Worm (Caenorhabditis elegans) whole organism, midembryonic: ENCODE measurements around the gene srz-99.

Experiments
- T22C8.4 ChIP-seq: fragments of 200-800 bp; sonication (Bioruptor generic); IDR thresholded peaks from 2 replicates; pipeline ENCODE4 v1.3.6; 2022; ENCODE audit warnings: missing genetic modification characterization, missing compliant biosample characterization
- cog-1 ChIP-seq: sonication (generic microtip); optimal IDR thresholded peaks from 2 replicates; lab custom pipeline; 2016; ENCODE audit warnings: missing genetic modification characterization, missing compliant biosample characterization
- flt-1 ChIP-seq: fragments of 200-800 bp; sonication (Bioruptor generic); IDR thresholded peaks from 2 replicates; pipeline ENCODE4 v1.3.6; 2022; ENCODE audit warnings: missing genetic modification characterization, missing compliant biosample characterization
- klf-2 ChIP-seq: fragments of 200-800 bp; sonication (Bioruptor generic); conservative IDR thresholded peaks from 2 replicates; pipeline ENCODE4 v1.3.6; 2022; ENCODE audit warnings: missing genetic modification reagents, missing genetic modification characterization, missing compliant biosample characterization
- med-1 ChIP-seq: sonication (generic microtip); optimal IDR thresholded peaks from 2 replicates; lab custom pipeline; 2017; ENCODE audit warnings: missing genetic modification characterization, mild to moderate bottlenecking, missing compliant biosample characterization, antibody characterized with exemption, missing genetic modification reagents; ENCODE audit not compliant: insufficient read depth
- ref-1 ChIP-seq: fragments of 200-800 bp; sonication (Bioruptor generic); conservative IDR thresholded peaks from 2 replicates; pipeline ENCODE4 v1.3.6; 2022; ENCODE audit warnings: missing genetic modification reagents, missing genetic modification characterization, missing compliant biosample characterization
- ztf-23 ChIP-seq: fragments of 200-800 bp; sonication (Bioruptor generic); IDR thresholded peaks from 2 replicates; pipeline ENCODE4 v1.3.6; 2022; ENCODE audit warnings: missing genetic modification reagents, missing genetic modification characterization, missing compliant biosample characterization
- ztf-29 ChIP-seq: fragments of 200-800 bp; sonication (Bioruptor generic); IDR thresholded peaks from 2 replicates; pipeline ENCODE4 v1.3.6; 2022; ENCODE audit warnings: missing genetic modification reagents, missing genetic modification characterization, missing compliant biosample characterization

DNA sequence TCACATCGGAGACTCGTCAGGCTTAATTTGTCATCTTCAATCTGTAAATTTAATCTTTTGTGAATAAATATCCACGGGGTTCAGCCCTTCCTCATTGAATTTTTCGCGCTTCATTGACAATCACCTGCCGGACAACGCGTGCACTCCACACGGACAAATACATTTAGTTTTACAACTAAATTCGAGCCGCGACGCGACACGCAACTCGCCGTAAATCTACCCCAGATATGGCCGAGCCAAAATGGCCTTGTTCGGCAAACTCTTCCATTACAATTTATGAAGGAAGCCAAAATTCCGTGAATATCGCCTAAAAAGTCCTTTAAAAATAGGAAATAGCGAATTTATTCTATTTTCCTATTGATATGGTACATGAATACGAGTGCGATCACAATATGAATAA, 14.7 kb downstream of the srz-99 start:
- TF ChIP-seq flt-1 (GFP tag; lab: Robert Waterston, UW): no peak
- no peak for TF ChIP-seq ref-1 (GFP tag; lab: Robert Waterston, UW)
- no peak for TF ChIP-seq klf-2
- no peak for TF ChIP-seq ztf-29
- no peak for TF ChIP-seq T22C8.4 (GFP tag; lab: Robert Waterston, UW)
- no peak for TF ChIP-seq med-1
- no peak for TF ChIP-seq cog-1 (tag; lab: Kevin White, UChicago)
- no peak for TF ChIP-seq ztf-23 (GFP tag; lab: Robert Waterston, UW)
